Worm (Caenorhabditis elegans) whole organism, L4 larva: ENCODE data around the gene C05E11.6.

Source experiments
- T20F7.1 ChIP-seq: fragments of 200-800 bp; sonication (Bioruptor generic); optimal IDR thresholded peaks from 2 replicates; lab custom pipeline; 2018; ENCODE audit warnings: mild to moderate bottlenecking, missing genetic modification characterization, missing compliant biosample characterization
- Y48G9A.11 ChIP-seq: fragments of 200-800 bp; sonication (Bioruptor generic); IDR thresholded peaks from 2 replicates; pipeline ENCODE4 v1.3.6; 2022; ENCODE audit warnings: missing genetic modification reagents, missing genetic modification characterization, missing compliant biosample characterization
- aly-2 ChIP-seq: sonication (generic microtip); optimal IDR thresholded peaks from 2 replicates; lab custom pipeline; 2018; ENCODE audit warnings: missing biosample characterization, missing genetic modification characterization
- ama-1 ChIP-seq: fragments of 150-350 bp; optimal IDR thresholded peaks from 2 replicates; lab custom pipeline; 2014; ENCODE audit warnings: inconsistent platforms, mixed read lengths
- ceh-28 ChIP-seq: fragments of 150-350 bp; optimal IDR thresholded peaks from 2 replicates; lab custom pipeline; 2014; ENCODE audit warnings: missing biosample characterization, missing genetic modification reagents, missing genetic modification characterization
- dpl-1 ChIP-seq: fragments of 150-350 bp; optimal IDR thresholded peaks from 2 replicates; lab custom pipeline; 2014; ENCODE audit warnings: missing biosample characterization, missing genetic modification reagents, missing genetic modification characterization
- egl-27 ChIP-seq: sonication (generic microtip); optimal IDR thresholded peaks from 3 replicates; lab custom pipeline; 2017; ENCODE audit warnings: missing biosample characterization, missing genetic modification reagents, missing genetic modification characterization
- fos-1 ChIP-seq: fragments of 150-350 bp; optimal IDR thresholded peaks from 2 replicates; lab custom pipeline; 2014; ENCODE audit warnings: missing biosample characterization, missing genetic modification characterization
- nhr-25 ChIP-seq: sonication (generic microtip); optimal IDR thresholded peaks from 2 replicates; lab custom pipeline; 2017; ENCODE audit warnings: missing genetic modification characterization, mild to moderate bottlenecking, missing compliant biosample characterization, antibody characterized with exemption, moderate library complexity, borderline replicate concordance; ENCODE audit not compliant: insufficient read depth
- nhr-76 ChIP-seq: fragments of 150-350 bp; optimal IDR thresholded peaks from 2 replicates; lab custom pipeline; 2014; ENCODE audit warnings: missing biosample characterization, missing genetic modification characterization
- pha-4 ChIP-seq, 2 experiments: fragments of 150-350 bp in 1 of 2; fragments of 200-800 bp in 1 of 2; sonication (Bioruptor generic) in 1 of 2; IDR thresholded peaks in 1 of 2; optimal IDR thresholded peaks in 1 of 2; 2 replicates each; pipeline versions ENCODE4 v1.3.6 to Lab custom; 2014 to 2022; ENCODE audit warnings: missing genetic modification characterization in 2 of 2, missing genetic modification reagents in 2 of 2, missing biosample characterization in 1 of 2, missing compliant biosample characterization in 1 of 2
- skn-1 ChIP-seq: fragments of 150-350 bp; optimal IDR thresholded peaks from 2 replicates; lab custom pipeline; 2014; ENCODE audit warnings: missing biosample characterization, missing genetic modification characterization
- unc-62 ChIP-seq, 3 experiments: fragments of 150-350 bp in 1 of 3; sonication (generic microtip); optimal IDR thresholded peaks in 2 of 3; peaks in 1 of 3; 1 replicate in 1 of 3; 2 replicates in 2 of 3; lab custom pipeline; 2014 to 2017; ENCODE audit warnings: missing biosample characterization in 3 of 3, missing genetic modification characterization in 3 of 3, missing genetic modification reagents in 3 of 3, missing genotype in 1 of 3

DNA sequence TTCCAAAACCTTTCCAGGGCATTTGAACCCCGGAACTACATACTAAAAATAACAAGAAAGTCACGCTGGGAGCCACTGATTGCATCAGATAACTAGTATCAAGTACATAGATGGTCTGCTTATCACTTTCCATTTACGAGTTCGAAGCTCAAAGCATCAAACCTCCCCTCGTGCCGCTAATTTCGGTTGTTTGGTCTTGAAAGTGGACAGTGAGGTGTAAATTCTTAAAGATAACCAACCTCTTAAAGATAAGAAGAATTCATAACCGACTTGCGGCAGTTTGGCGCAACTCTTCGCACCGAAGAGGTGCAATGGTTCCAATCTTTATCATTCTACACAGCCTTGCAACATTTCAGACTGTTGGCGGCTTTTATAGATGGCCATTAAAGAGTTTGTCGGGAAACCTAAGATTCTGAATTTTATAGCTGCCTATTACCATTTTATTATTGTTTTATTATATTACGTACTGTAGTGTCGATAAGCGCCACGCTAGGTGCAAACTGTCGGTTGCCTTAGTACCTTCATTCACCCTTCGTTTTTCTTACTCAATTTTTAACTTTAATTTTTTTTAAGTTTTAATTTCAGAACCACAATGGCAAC, 2.9 kb downstream of the C05E11.6 start, which contains the start of gene amt-4:
- TF ChIP-seq egl-27 = no peak
- no peak for TF ChIP-seq fos-1 (tag; lab: Kevin White, UChicago)
- no peak for TF ChIP-seq ceh-28 (tag; lab: Kevin White, UChicago)
- no peak for TF ChIP-seq nhr-76
- no peak for TF ChIP-seq skn-1
- TF ChIP-seq pha-4 (GFP tag; IDR thresholded peaks at IDR 0.05; lab: Robert Waterston, UW) = no peak
- TF ChIP-seq pha-4 (tag; optimal IDR thresholded peaks at IDR 0.05; lab: Kevin White, UChicago) = no peak
- no peak for TF ChIP-seq ama-1 (lab: Kevin White, UChicago)
- no peak for TF ChIP-seq Y48G9A.11
- TF ChIP-seq nhr-25 = no peak
- TF ChIP-seq T20F7.1 (GFP tag; lab: Kevin White, UChicago) = no peak
- no peak for TF ChIP-seq aly-2
- TF ChIP-seq dpl-1 (GFP tag; lab: Kevin White, UChicago) = no peak
- no peak for TF ChIP-seq unc-62 (GFP tag; optimal IDR thresholded peaks at IDR 0.05 in 1 of 2; lab: Kevin White, UChicago)
- TF ChIP-seq unc-62 (tag; optimal IDR thresholded peaks at IDR 0.05; lab: Kevin White, UChicago) = no peak
